Fruit fly (Drosophila melanogaster) S2 (cell line): ENCODE results near the gene CG33978.

Source experiments
- CG8478 ChIP-seq: fragments of >200 bp; optimal IDR thresholded peaks from 2 replicates; lab custom pipeline; 2018
- CTCF ChIP-seq, 2 experiments: fragments of >200 bp; optimal IDR thresholded peaks; 2 replicates each; lab custom pipeline; 2018

CG33978 gene

dm6 chr4:150453-150852 lies 25.0 kb downstream of the CG33978 start, which contains the start of gene CG32006:
Gene CG32006, plus strand, starts transcription at chr4:150764.
- no peak for TF ChIP-seq CG8478 (lab: Kevin White, UChicago)
- TF ChIP-seq CTCF (optimal IDR thresholded peaks at IDR 0.05; lab: Kevin White, UChicago): no peak

dm6 chr4:149123-149522 lies 26.3 kb downstream of the CG33978 start:
- TF ChIP-seq CG8478 (lab: Kevin White, UChicago) (no peak), CTCF (optimal IDR thresholded peaks at IDR 0.05; lab: Kevin White, UChicago) (no peak)

- TF ChIP-seq CTCF (optimal IDR thresholded peaks at IDR 0.05; lab: Kevin White, UChicago) (no peak), CG8478 (lab: Kevin White, UChicago) (no peak)
Observed at dm6 chr4:135953-136352, 39.5 kb downstream of the CG33978 start.

dm6 chr4:131958-132623 lies 43.3 kb downstream of the CG33978 start, which contains the start of gene anne:
Gene anne, plus strand, starts transcription at chr4:132220.
- TF ChIP-seq CG8478 (lab: Kevin White, UChicago): no peak
- TF ChIP-seq CTCF (optimal IDR thresholded peaks at IDR 0.05; lab: Kevin White, UChicago): no peak

- no peak for TF ChIP-seq CTCF (optimal IDR thresholded peaks at IDR 0.05; lab: Kevin White, UChicago)
- TF ChIP-seq CG8478 (lab: Kevin White, UChicago): no peak
Observed at dm6 chr4:130990-131389, 44.4 kb downstream of the CG33978 start.

- TF ChIP-seq CTCF (optimal IDR thresholded peaks at IDR 0.05; lab: Kevin White, UChicago): no peak
- TF ChIP-seq CG8478 (lab: Kevin White, UChicago): no peak
Observed at dm6 chr4:130558-130957, 44.9 kb downstream of the CG33978 start.

dm6 chr4:129644-130272 lies 45.7 kb downstream of the CG33978 start, which contains the start of gene Ank:
Gene Ank, minus strand, starts transcription at chr4:129849.
- no peak for TF ChIP-seq CTCF (optimal IDR thresholded peaks at IDR 0.05; lab: Kevin White, UChicago)
- no peak for TF ChIP-seq CG8478 (lab: Kevin White, UChicago)

dm6 chr4:128884-129457 lies 46.5 kb downstream of the CG33978 start:
- no peak for TF ChIP-seq CTCF (optimal IDR thresholded peaks at IDR 0.05; lab: Kevin White, UChicago)
